Fruit fly (Drosophila melanogaster) whole organism, embryonic: ENCODE measurements around the gene CG14383.
A peak's percentile ranks its signal among the peaks of the same experiment; 100 is the strongest.

Source experiments
- ATbp ChIP-seq: fragments of 200-800 bp; sonication (Bioruptor generic); optimal IDR thresholded peaks from 2 replicates; lab custom pipeline; 2017; ENCODE audit warnings: missing biosample characterization, mild to moderate bottlenecking, missing genetic modification characterization, missing genetic modification reagents
- CG10321 ChIP-seq: fragments of 200-800 bp; sonication (Bioruptor generic); IDR thresholded peaks from 2 replicates; pipeline ENCODE4 v1.3.6; 2022; ENCODE audit warnings: missing biosample characterization, missing genetic modification characterization
- CG11247 ChIP-seq: fragments of 200-800 bp; sonication (Bioruptor generic); IDR thresholded peaks from 2 replicates; pipeline ENCODE4 v1.3.6; 2022; ENCODE audit warnings: missing biosample characterization, missing genetic modification characterization
- CG12769 ChIP-seq: fragments of 200-800 bp; sonication (Bioruptor generic); optimal IDR thresholded peaks from 2 replicates; lab custom pipeline; 2019; ENCODE audit warnings: missing biosample characterization, mild to moderate bottlenecking, missing genetic modification characterization, moderate library complexity
- CG13894 ChIP-seq: fragments of 200-800 bp; sonication (Bioruptor generic); optimal IDR thresholded peaks from 3 replicates; lab custom pipeline; 2018; ENCODE audit warnings: missing biosample characterization, mild to moderate bottlenecking, missing genetic modification characterization, moderate library complexity
- CG14050 ChIP-seq: fragments of 200-800 bp; sonication (Bioruptor generic); IDR thresholded peaks from 3 replicates; pipeline ENCODE4 v1.3.6; 2022; ENCODE audit warnings: missing biosample characterization, missing genetic modification characterization
- CG14441 ChIP-seq: fragments of 200-800 bp; sonication (Bioruptor generic); IDR thresholded peaks from 2 replicates; pipeline ENCODE4 v1.3.6; 2022; ENCODE audit warnings: missing biosample characterization, missing genetic modification characterization
- CG15011 ChIP-seq: fragments of 200-800 bp; sonication (Bioruptor generic); optimal IDR thresholded peaks from 3 replicates; lab custom pipeline; 2018; ENCODE audit warnings: missing biosample characterization, mild to moderate bottlenecking, missing genetic modification characterization
- CG1792 ChIP-seq: fragments of 200-800 bp; sonication (Bioruptor generic); optimal IDR thresholded peaks from 2 replicates; lab custom pipeline; 2016; ENCODE audit warnings: missing biosample characterization, missing genetic modification characterization
- CG18011 ChIP-seq: fragments of 200-800 bp; sonication (Bioruptor generic); optimal IDR thresholded peaks from 2 replicates; lab custom pipeline; 2017; ENCODE audit warnings: missing biosample characterization, missing genetic modification characterization, mild to moderate bottlenecking, moderate library complexity, missing genotype
- CG31224 ChIP-seq: fragments of 200-800 bp; sonication (Bioruptor generic); IDR thresholded peaks from 2 replicates; pipeline ENCODE4 v1.3.6; 2022; ENCODE audit warnings: missing biosample characterization, missing genetic modification characterization
- CG3838 ChIP-seq: fragments of 200-800 bp; sonication (Bioruptor generic); optimal IDR thresholded peaks from 3 replicates; lab custom pipeline; 2016; ENCODE audit warnings: missing biosample characterization, missing genetic modification characterization
- CG4360 ChIP-seq: fragments of 200-800 bp; sonication (Bioruptor generic); IDR thresholded peaks from 2 replicates; pipeline ENCODE4 v1.3.6; 2022; ENCODE audit warnings: missing biosample characterization, missing genetic modification characterization
- CG7372 ChIP-seq: fragments of 200-800 bp; sonication (Bioruptor generic); IDR thresholded peaks from 2 replicates; pipeline ENCODE4 v1.3.6; 2022; ENCODE audit warnings: missing biosample characterization, missing genetic modification characterization
- CG7928 ChIP-seq: fragments of 200-800 bp; sonication (Bioruptor generic); optimal IDR thresholded peaks from 2 replicates; lab custom pipeline; 2017; ENCODE audit warnings: missing biosample characterization, mild to moderate bottlenecking, missing genetic modification characterization
- D19A ChIP-seq: fragments of 200-800 bp; optimal IDR thresholded peaks from 3 replicates; lab custom pipeline; 2019; ENCODE audit warnings: missing biosample characterization, mild to moderate bottlenecking, missing genetic modification characterization, moderate library complexity
- Doc2 ChIP-seq: fragments of 200-800 bp; sonication (Bioruptor generic); IDR thresholded peaks from 2 replicates; pipeline ENCODE4 v1.3.6; 2022; ENCODE audit warnings: missing biosample characterization, missing genetic modification characterization
- Doc3 ChIP-seq: fragments of 200-800 bp; sonication (Bioruptor generic); IDR thresholded peaks from 3 replicates; pipeline ENCODE4 v1.3.6; 2022; ENCODE audit warnings: missing biosample characterization, missing genetic modification characterization; ENCODE audit not compliant: partially characterized antibody
- Dp ChIP-seq: fragments of 200-800 bp; sonication (Bioruptor generic); optimal IDR thresholded peaks from 2 replicates; lab custom pipeline; 2018; ENCODE audit warnings: missing biosample characterization, mild to moderate bottlenecking, missing genetic modification characterization, moderate library complexity
- GATAe ChIP-seq: fragments of 200-800 bp; sonication (Bioruptor generic); conservative IDR thresholded peaks from 2 replicates; pipeline ENCODE4 v1.3.6; 2022; ENCODE audit warnings: missing biosample characterization, missing genetic modification characterization
- HLH4C ChIP-seq: fragments of 200-800 bp; sonication (Bioruptor generic); IDR thresholded peaks from 3 replicates; pipeline ENCODE4 v1.3.6; 2022; ENCODE audit warnings: missing biosample characterization, missing genetic modification characterization; ENCODE audit not compliant: partially characterized antibody
- Hr39 ChIP-seq: fragments of >200 bp; optimal IDR thresholded peaks from 2 replicates; lab custom pipeline; 2017
- Hr51 ChIP-seq, 2 experiments: fragments of 200-800 bp; sonication (Bioruptor generic); optimal IDR thresholded peaks; 2 replicates in 1 of 2; 3 replicates in 1 of 2; lab custom pipeline; 2016 to 2018; ENCODE audit warnings: missing biosample characterization in 2 of 2, missing genetic modification characterization in 2 of 2, mild to moderate bottlenecking in 1 of 2, moderate library complexity in 1 of 2
- Jarid2 ChIP-seq: fragments of 200-800 bp; sonication (Bioruptor generic); optimal IDR thresholded peaks from 3 replicates; lab custom pipeline; 2017; ENCODE audit warnings: mild to moderate bottlenecking, missing biosample characterization, missing genetic modification reagents, missing genetic modification characterization
- NC2β ChIP-seq: fragments of 200-800 bp; sonication (Bioruptor generic); optimal IDR thresholded peaks from 2 replicates; lab custom pipeline; 2016; ENCODE audit warnings: missing biosample characterization, missing genetic modification characterization
- Nf-YC ChIP-seq: fragments of 200-800 bp; optimal IDR thresholded peaks from 3 replicates; lab custom pipeline; 2019; ENCODE audit warnings: missing biosample characterization, mild to moderate bottlenecking, missing genetic modification characterization, moderate library complexity
- ac ChIP-seq: fragments of 200-800 bp; sonication (Bioruptor generic); optimal IDR thresholded peaks from 3 replicates; lab custom pipeline; 2017; ENCODE audit warnings: missing biosample characterization, mild to moderate bottlenecking, missing genetic modification characterization
- bsh ChIP-seq, 2 experiments: fragments of 200-800 bp; sonication (Bioruptor generic); optimal IDR thresholded peaks; 2 replicates each; lab custom pipeline; 2017 to 2018; ENCODE audit warnings: mild to moderate bottlenecking in 2 of 2, missing biosample characterization in 2 of 2, missing genetic modification characterization in 2 of 2, moderate library complexity in 1 of 2
- dan ChIP-seq: fragments of 200-800 bp; sonication (Bioruptor generic); IDR thresholded peaks from 2 replicates; pipeline ENCODE4 v1.3.6; 2022; ENCODE audit warnings: missing biosample characterization, missing genetic modification characterization
- dati ChIP-seq: fragments of 200-800 bp; sonication (Bioruptor generic); IDR thresholded peaks from 2 replicates; pipeline ENCODE4 v1.3.6; 2022; ENCODE audit warnings: missing biosample characterization, missing genetic modification characterization
- dmrt99B ChIP-seq: fragments of 200-800 bp; sonication (Bioruptor generic); optimal IDR thresholded peaks from 2 replicates; lab custom pipeline; 2018; ENCODE audit warnings: missing biosample characterization, mild to moderate bottlenecking, missing genetic modification characterization, moderate library complexity
- exex ChIP-seq: fragments of 200-800 bp; sonication (Bioruptor generic); optimal IDR thresholded peaks from 4 replicates; lab custom pipeline; 2018; ENCODE audit warnings: missing biosample characterization, mild to moderate bottlenecking, missing genetic modification characterization, moderate library complexity
- fd102C ChIP-seq: fragments of 200-800 bp; sonication (Bioruptor generic); optimal IDR thresholded peaks from 2 replicates; lab custom pipeline; 2018; ENCODE audit warnings: missing biosample characterization, mild to moderate bottlenecking, missing genetic modification characterization, moderate library complexity
- gce ChIP-seq: fragments of 200-800 bp; sonication (Bioruptor generic); IDR thresholded peaks from 3 replicates; pipeline ENCODE4 v1.3.6; 2022; ENCODE audit warnings: missing biosample characterization, missing genetic modification characterization
- grau ChIP-seq: fragments of 200-800 bp; optimal IDR thresholded peaks from 3 replicates; lab custom pipeline; 2019; ENCODE audit warnings: missing biosample characterization, mild to moderate bottlenecking, missing genetic modification characterization, moderate library complexity
- hb ChIP-seq: fragments of 200-800 bp; sonication (Bioruptor generic); IDR thresholded peaks from 3 replicates; pipeline ENCODE4 v1.3.6; 2022; ENCODE audit warnings: missing biosample characterization, missing genetic modification characterization; ENCODE audit not compliant: partially characterized antibody
- insv ChIP-seq, 2 experiments: fragments of 200-800 bp; sonication (Bioruptor generic); optimal IDR thresholded peaks; 3 replicates each; lab custom pipeline; 2016 to 2018; ENCODE audit warnings: missing biosample characterization in 2 of 2, missing genetic modification characterization in 2 of 2
- nerfin-2 ChIP-seq: fragments of 200-800 bp; sonication (Bioruptor generic); IDR thresholded peaks from 2 replicates; pipeline ENCODE4 v1.3.6; 2022; ENCODE audit warnings: missing biosample characterization, missing genetic modification characterization; ENCODE audit not compliant: partially characterized antibody
- odd ChIP-seq: fragments of 200-800 bp; sonication (Bioruptor generic); optimal IDR thresholded peaks from 2 replicates; lab custom pipeline; 2017; ENCODE audit warnings: missing biosample characterization, mild to moderate bottlenecking, missing genetic modification characterization
- org-1 ChIP-seq: fragments of 200-800 bp; sonication (Bioruptor generic); optimal IDR thresholded peaks from 2 replicates; lab custom pipeline; 2017; ENCODE audit warnings: missing biosample characterization, missing genetic modification characterization
- prd ChIP-seq, 3 experiments: fragments of >200 bp in 2 of 3; fragments of 200-800 bp in 1 of 3; sonication (Bioruptor generic) in 1 of 3; optimal IDR thresholded peaks in 2 of 3; IDR thresholded peaks in 1 of 3; 2 replicates in 2 of 3; 3 replicates in 1 of 3; pipeline versions ENCODE4 v1.3.6 to Lab custom; 2017 to 2022; ENCODE audit warnings: missing biosample characterization in 1 of 3, missing genetic modification characterization in 1 of 3
- repo ChIP-seq: fragments of 200-800 bp; sonication (Bioruptor generic); optimal IDR thresholded peaks from 2 replicates; lab custom pipeline; 2016; ENCODE audit warnings: missing biosample characterization, missing genetic modification characterization
- sim ChIP-seq: fragments of 200-800 bp; sonication (Bioruptor generic); IDR thresholded peaks from 2 replicates; pipeline ENCODE4 v1.3.6; 2022; ENCODE audit warnings: missing biosample characterization, missing genetic modification characterization
- sob ChIP-seq: fragments of 200-800 bp; sonication (Bioruptor generic); IDR thresholded peaks from 2 replicates; pipeline ENCODE4 v1.3.6; 2022; ENCODE audit warnings: missing biosample characterization, missing genetic modification characterization
- trem ChIP-seq: fragments of 200-800 bp; optimal IDR thresholded peaks from 3 replicates; lab custom pipeline; 2019; ENCODE audit warnings: missing biosample characterization, mild to moderate bottlenecking, missing genetic modification characterization, moderate library complexity
- ttk ChIP-seq: fragments of 200-800 bp; sonication (Bioruptor generic); IDR thresholded peaks from 2 replicates; pipeline ENCODE4 v2.1.2; 2022; ENCODE audit warnings: missing biosample characterization, missing genetic modification characterization
- vnd ChIP-seq: fragments of 200-800 bp; sonication (Bioruptor generic); IDR thresholded peaks from 3 replicates; pipeline ENCODE4 v1.3.6; 2022; ENCODE audit warnings: missing biosample characterization, missing genetic modification characterization; ENCODE audit not compliant: partially characterized antibody
- wdn ChIP-seq: fragments of 200-800 bp; sonication (Bioruptor generic); IDR thresholded peaks from 2 replicates; pipeline ENCODE4 v1.3.6; 2022; ENCODE audit warnings: missing biosample characterization, missing genetic modification characterization

CG14383 gene

DNA sequence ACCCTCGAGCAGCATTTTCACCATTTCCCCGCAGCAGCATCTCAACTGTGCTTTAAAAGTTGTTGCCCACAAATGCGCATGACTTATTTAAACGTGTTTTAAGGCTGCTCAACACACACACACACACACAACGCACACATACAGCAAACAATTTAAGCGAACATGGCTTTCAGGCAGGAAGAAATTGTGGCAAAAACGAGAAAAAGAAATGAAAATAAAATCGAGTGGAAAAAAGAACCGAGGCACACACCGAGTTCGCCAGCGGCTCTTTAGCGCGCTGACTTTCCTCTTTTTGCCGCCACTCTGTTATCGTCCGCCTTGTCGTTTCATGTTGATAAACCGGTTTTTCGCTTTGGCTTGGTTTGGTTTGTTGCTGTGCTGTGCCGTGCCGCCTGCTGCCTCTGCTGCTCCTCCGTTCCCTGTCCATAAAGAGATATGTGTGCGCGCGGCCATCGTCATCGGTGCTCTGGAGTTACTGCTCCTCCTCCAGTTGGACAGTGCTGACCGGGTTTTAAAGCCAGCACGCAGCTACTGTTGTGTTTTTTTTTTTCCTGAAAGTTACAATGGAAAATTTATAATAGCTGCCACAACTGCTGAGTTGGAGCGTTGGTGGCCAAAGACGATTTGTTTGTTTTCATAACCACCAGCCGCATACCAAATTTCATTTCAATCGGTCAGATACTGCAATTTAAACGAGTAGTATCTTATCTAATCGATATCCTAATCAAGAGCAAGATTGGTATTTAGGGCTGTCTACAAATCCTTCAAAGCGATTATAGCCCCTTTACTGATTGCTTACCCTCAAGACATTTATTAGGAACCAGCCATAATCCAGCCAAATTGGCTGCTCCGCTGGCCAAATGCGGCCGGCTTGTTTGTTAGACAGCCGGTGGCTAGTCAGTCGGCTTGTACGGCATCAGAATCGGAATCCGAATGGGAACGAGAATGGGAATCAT lies 27.8 kb upstream of the CG14383 start (continued):
- TF ChIP-seq nerfin-2 (GFP tag; lab: Robert Waterston, UW) (no peak), dmrt99B (tag; lab: Kevin White, UChicago) (no peak), odd (GFP tag; lab: Kevin White, UChicago) (no peak), ac (GFP tag; lab: Kevin White, UChicago) (no peak), grau (tag; lab: Kevin White, UChicago) (peak; percentile 5), Nf-YC (tag; lab: Kevin White, UChicago) (no peak), wdn (GFP tag; lab: Robert Waterston, UW) (no peak), CG11247 (GFP tag; lab: Robert Waterston, UW) (no peak), sim (GFP tag; lab: Robert Waterston, UW) (no peak), CG14441 (GFP tag; lab: Robert Waterston, UW) (no peak), dan (GFP tag; lab: Robert Waterston, UW) (no peak), prd (optimal IDR thresholded peaks at IDR 0.05; lab: Kevin White, UChicago) (no peak), prd (GFP tag; IDR thresholded peaks at IDR 0.05; lab: Robert Waterston, UW) (no peak), CG7928 (no peak), CG31224 (GFP tag; lab: Robert Waterston, UW) (peak; percentile 59), exex (peak; percentile 70), CG12769 (tag; lab: Kevin White, UChicago) (peak; percentile 85), ttk (GFP tag; lab: Robert Waterston, UW) (no peak), hb (GFP tag; lab: Robert Waterston, UW) (no peak), CG4360 (GFP tag; lab: Robert Waterston, UW) (no peak), gce (GFP tag; lab: Robert Waterston, UW) (no peak), CG14050 (GFP tag; lab: Robert Waterston, UW) (no peak), vnd (GFP tag; lab: Robert Waterston, UW) (no peak), Hr51 (GFP tag; optimal IDR thresholded peaks at IDR 0.05; lab: Kevin White, UChicago) (no peak), Doc2 (GFP tag; lab: Robert Waterston, UW) (no peak), org-1 (GFP tag; lab: Kevin White, UChicago) (no peak), D19A (tag; lab: Kevin White, UChicago) (no peak), Dp (GFP tag; lab: Kevin White, UChicago) (no peak), GATAe (GFP tag; lab: Robert Waterston, UW) (peak; percentile 18; the same call in 1 of the 2 replicates), HLH4C (GFP tag; lab: Robert Waterston, UW) (no peak), CG7372 (no peak), CG15011 (GFP tag; lab: Kevin White, UChicago) (no peak), sob (no peak), ATbp (GFP tag; lab: Kevin White, UChicago) (no peak), CG10321 (no peak), CG1792 (GFP tag; lab: Kevin White, UChicago) (no peak), dati (GFP tag; lab: Robert Waterston, UW) (no peak), trem (tag; lab: Kevin White, UChicago) (no peak), Hr39 (lab: Kevin White, UChicago) (no peak), Doc3 (no peak), bsh (GFP tag; optimal IDR thresholded peaks at IDR 0.05; lab: Kevin White, UChicago) (peak in 1 of 2 experiments; percentile 41), CG3838 (GFP tag; lab: Kevin White, UChicago) (peak; percentile 3), CG13894 (tag; lab: Kevin White, UChicago) (no peak), fd102C (GFP tag; lab: Kevin White, UChicago) (no peak), Jarid2 (GFP tag; lab: Kevin White, UChicago) (no peak), insv (GFP tag; optimal IDR thresholded peaks at IDR 0.05; lab: Kevin White, UChicago) (peak in 1 of 2 experiments; percentile 43), repo (no peak), CG18011 (GFP tag; lab: Kevin White, UChicago) (no peak), NC2β (GFP tag; lab: Kevin White, UChicago) (no peak)
